Fruit fly (Drosophila melanogaster) whole organism, embryonic: ENCODE data around the gene fan.

ENCODE experiments used
- Abd-B ChIP-seq: fragments of 200-800 bp; sonication (Bioruptor generic); optimal IDR thresholded peaks from 2 replicates; lab custom pipeline; 2018; ENCODE audit warnings: missing biosample characterization, mild to moderate bottlenecking, missing genetic modification characterization, moderate library complexity
- Atf-2 ChIP-seq: fragments of 200-800 bp; sonication (Bioruptor generic); optimal IDR thresholded peaks from 2 replicates; lab custom pipeline; 2016; ENCODE audit warnings: missing biosample characterization, missing genetic modification characterization
- B-H2 ChIP-seq: fragments of 200-800 bp; sonication (Bioruptor generic); optimal IDR thresholded peaks from 2 replicates; lab custom pipeline; 2018; ENCODE audit warnings: missing biosample characterization, mild to moderate bottlenecking, missing genetic modification characterization
- CG10321 ChIP-seq: fragments of 200-800 bp; sonication (Bioruptor generic); IDR thresholded peaks from 2 replicates; pipeline ENCODE4 v1.3.6; 2022; ENCODE audit warnings: missing biosample characterization, missing genetic modification characterization
- CG11093 ChIP-seq: fragments of 200-800 bp; sonication (Bioruptor generic); IDR thresholded peaks from 3 replicates; pipeline ENCODE4 v1.3.6; 2022; ENCODE audit warnings: missing biosample characterization, missing genetic modification characterization
- CG11504 ChIP-seq: fragments of 200-800 bp; sonication (Bioruptor generic); optimal IDR thresholded peaks from 3 replicates; lab custom pipeline; 2019; ENCODE audit warnings: missing biosample characterization, mild to moderate bottlenecking, missing genetic modification characterization, moderate library complexity
- CG12155 ChIP-seq: fragments of 200-800 bp; sonication (Bioruptor generic); optimal IDR thresholded peaks from 3 replicates; lab custom pipeline; 2016; ENCODE audit warnings: missing biosample characterization, missing genetic modification characterization
- CG13775 ChIP-seq: fragments of 200-800 bp; sonication (Bioruptor generic); optimal IDR thresholded peaks from 3 replicates; lab custom pipeline; 2017; ENCODE audit warnings: missing biosample characterization, mild to moderate bottlenecking, missing genetic modification characterization
- CG15514 ChIP-seq: fragments of 200-800 bp; sonication (Bioruptor generic); optimal IDR thresholded peaks from 3 replicates; lab custom pipeline; 2017; ENCODE audit warnings: missing biosample characterization, missing genetic modification characterization, mild to moderate bottlenecking, moderate library complexity, missing genetic modification reagents
- CG17912 ChIP-seq: fragments of 200-800 bp; sonication (Bioruptor generic); optimal IDR thresholded peaks from 2 replicates; lab custom pipeline; 2018; ENCODE audit warnings: missing biosample characterization, mild to moderate bottlenecking, missing genetic modification characterization
- CG2202 ChIP-seq: fragments of 200-800 bp; sonication (Bioruptor generic); optimal IDR thresholded peaks from 2 replicates; lab custom pipeline; 2018; ENCODE audit warnings: missing biosample characterization, mild to moderate bottlenecking, missing genetic modification characterization
- CG31224 ChIP-seq: fragments of 200-800 bp; sonication (Bioruptor generic); IDR thresholded peaks from 2 replicates; pipeline ENCODE4 v1.3.6; 2022; ENCODE audit warnings: missing biosample characterization, missing genetic modification characterization
- CG33213 ChIP-seq: fragments of 200-800 bp; sonication (Bioruptor generic); optimal IDR thresholded peaks from 3 replicates; lab custom pipeline; 2016; ENCODE audit warnings: missing biosample characterization, missing genetic modification characterization
- CG3838 ChIP-seq: fragments of 200-800 bp; sonication (Bioruptor generic); optimal IDR thresholded peaks from 3 replicates; lab custom pipeline; 2016; ENCODE audit warnings: missing biosample characterization, missing genetic modification characterization
- CG4854 ChIP-seq: fragments of 200-800 bp; sonication (Bioruptor generic); optimal IDR thresholded peaks from 2 replicates; lab custom pipeline; 2016; ENCODE audit warnings: missing biosample characterization, missing genetic modification characterization, inconsistent platforms
- CG6654 ChIP-seq: fragments of 200-800 bp; sonication (Bioruptor generic); optimal IDR thresholded peaks from 2 replicates; lab custom pipeline; 2017; ENCODE audit warnings: missing biosample characterization, mild to moderate bottlenecking, missing genetic modification characterization
- CG6854 ChIP-seq: fragments of 200-800 bp; sonication (Bioruptor generic); optimal IDR thresholded peaks from 3 replicates; lab custom pipeline; 2017; ENCODE audit warnings: missing biosample characterization, mild to moderate bottlenecking, missing genetic modification characterization
- CG8359 ChIP-seq: fragments of 200-800 bp; sonication (Bioruptor generic); optimal IDR thresholded peaks from 2 replicates; lab custom pipeline; 2017; ENCODE audit warnings: missing biosample characterization, mild to moderate bottlenecking, missing genetic modification characterization, borderline replicate concordance
- CG8944 ChIP-seq: fragments of 200-800 bp; sonication (Bioruptor generic); optimal IDR thresholded peaks from 3 replicates; lab custom pipeline; 2016; ENCODE audit warnings: missing biosample characterization, missing genetic modification characterization
- CG9609 ChIP-seq: fragments of 200-800 bp; sonication (Bioruptor generic); optimal IDR thresholded peaks from 3 replicates; lab custom pipeline; 2016; ENCODE audit warnings: missing biosample characterization, missing genetic modification characterization
- Camta ChIP-seq: fragments of 200-800 bp; sonication (Bioruptor generic); optimal IDR thresholded peaks from 2 replicates; lab custom pipeline; 2016; ENCODE audit warnings: missing biosample characterization, missing genetic modification characterization
- Gsc ChIP-seq: fragments of 200-800 bp; sonication (Bioruptor generic); IDR thresholded peaks from 2 replicates; pipeline ENCODE4 v1.3.6; 2022; ENCODE audit warnings: missing biosample characterization, missing genetic modification characterization
- H15 ChIP-seq: fragments of 200-800 bp; sonication (Bioruptor generic); IDR thresholded peaks from 3 replicates; pipeline ENCODE4 v1.3.6; 2022; ENCODE audit warnings: missing biosample characterization, missing genetic modification characterization
- Lim3 ChIP-seq: fragments of 200-800 bp; sonication (Bioruptor generic); IDR thresholded peaks from 2 replicates; pipeline ENCODE4 v1.3.6; 2022; ENCODE audit warnings: missing biosample characterization, missing genetic modification characterization
- Mes4 ChIP-seq: fragments of 200-800 bp; sonication (Bioruptor generic); optimal IDR thresholded peaks from 2 replicates; lab custom pipeline; 2016; ENCODE audit warnings: missing biosample characterization, missing genetic modification characterization
- Pdp1 ChIP-seq, 2 experiments: fragments of 200-800 bp; sonication (Bioruptor generic); optimal IDR thresholded peaks; 3 replicates each; lab custom pipeline; 2016; ENCODE audit warnings: missing biosample characterization in 2 of 2, missing genetic modification characterization in 2 of 2, mild to moderate bottlenecking in 1 of 2, moderate library complexity in 1 of 2
- Ravus ChIP-seq: fragments of 200-800 bp; sonication (Bioruptor generic); IDR thresholded peaks from 2 replicates; pipeline ENCODE4 v1.3.6; 2022; ENCODE audit warnings: missing biosample characterization, missing genetic modification characterization
- Sry-δ ChIP-seq: fragments of 200-800 bp; sonication (Bioruptor generic); optimal IDR thresholded peaks from 2 replicates; lab custom pipeline; 2016; ENCODE audit warnings: missing biosample characterization, missing genetic modification characterization
- bbx ChIP-seq: fragments of 200-800 bp; sonication (Bioruptor generic); IDR thresholded peaks from 2 replicates; pipeline ENCODE4 v1.3.6; 2022; ENCODE audit warnings: missing biosample characterization, missing genetic modification characterization; ENCODE audit not compliant: partially characterized antibody
- bigmax ChIP-seq: fragments of 200-800 bp; sonication (Bioruptor generic); optimal IDR thresholded peaks from 2 replicates; lab custom pipeline; 2018; ENCODE audit warnings: missing biosample characterization, mild to moderate bottlenecking, missing genetic modification characterization
- btn ChIP-seq: fragments of 200-800 bp; sonication (Bioruptor generic); optimal IDR thresholded peaks from 2 replicates; lab custom pipeline; 2016; ENCODE audit warnings: missing biosample characterization, missing genetic modification characterization
- cwo ChIP-seq: fragments of 200-800 bp; sonication (Bioruptor generic); optimal IDR thresholded peaks from 3 replicates; lab custom pipeline; 2017; ENCODE audit warnings: missing biosample characterization, missing genetic modification characterization, mild to moderate bottlenecking, moderate library complexity, missing genetic modification reagents
- exex ChIP-seq: fragments of 200-800 bp; sonication (Bioruptor generic); optimal IDR thresholded peaks from 4 replicates; lab custom pipeline; 2018; ENCODE audit warnings: missing biosample characterization, mild to moderate bottlenecking, missing genetic modification characterization, moderate library complexity
- eyg ChIP-seq: fragments of 200-800 bp; sonication (Bioruptor generic); optimal IDR thresholded peaks from 3 replicates; lab custom pipeline; 2016; ENCODE audit warnings: missing biosample characterization, missing genetic modification characterization
- gcm2 ChIP-seq: fragments of 200-800 bp; sonication (Bioruptor generic); optimal IDR thresholded peaks from 2 replicates; lab custom pipeline; 2016; ENCODE audit warnings: missing biosample characterization, missing genetic modification characterization
- hb ChIP-seq: fragments of 200-800 bp; sonication (Bioruptor generic); IDR thresholded peaks from 3 replicates; pipeline ENCODE4 v1.3.6; 2022; ENCODE audit warnings: missing biosample characterization, missing genetic modification characterization; ENCODE audit not compliant: partially characterized antibody
- hkb ChIP-seq, 2 experiments: fragments of 200-800 bp in 1 of 2; fragments of >200 bp in 1 of 2; sonication (Bioruptor generic) in 1 of 2; IDR thresholded peaks in 1 of 2; optimal IDR thresholded peaks in 1 of 2; 2 replicates each; pipeline versions ENCODE4 v1.3.6 to Lab custom; 2017 to 2022; ENCODE audit warnings: missing biosample characterization in 1 of 2, missing genetic modification characterization in 1 of 2
- ken ChIP-seq: fragments of 200-800 bp; sonication (Bioruptor generic); IDR thresholded peaks from 3 replicates; pipeline ENCODE4 v1.3.6; 2022; ENCODE audit warnings: missing biosample characterization, missing genetic modification characterization
- lbe ChIP-seq: fragments of 200-800 bp; sonication (Bioruptor generic); optimal IDR thresholded peaks from 2 replicates; lab custom pipeline; 2016; ENCODE audit warnings: missing biosample characterization, mild to moderate bottlenecking, missing genetic modification characterization
- lilli ChIP-seq: fragments of 200-800 bp; sonication (Bioruptor generic); optimal IDR thresholded peaks from 3 replicates; lab custom pipeline; 2016; ENCODE audit warnings: missing biosample characterization, missing genetic modification characterization
- lov ChIP-seq, 2 experiments: fragments of 200-800 bp in 1 of 2; fragments of >200 bp in 1 of 2; sonication (Bioruptor generic) in 1 of 2; IDR thresholded peaks in 1 of 2; optimal IDR thresholded peaks in 1 of 2; 2 replicates in 1 of 2; 3 replicates in 1 of 2; pipeline versions ENCODE4 v1.3.6 to Lab custom; 2017 to 2022; ENCODE audit warnings: missing biosample characterization in 1 of 2, missing genetic modification characterization in 1 of 2
- mirr ChIP-seq: fragments of 200-800 bp; sonication (Bioruptor generic); optimal IDR thresholded peaks from 3 replicates; lab custom pipeline; 2018; ENCODE audit warnings: missing biosample characterization, mild to moderate bottlenecking, missing genetic modification characterization
- odd ChIP-seq: fragments of 200-800 bp; sonication (Bioruptor generic); optimal IDR thresholded peaks from 2 replicates; lab custom pipeline; 2017; ENCODE audit warnings: missing biosample characterization, mild to moderate bottlenecking, missing genetic modification characterization
- sd ChIP-seq: fragments of 200-800 bp; sonication (Bioruptor generic); optimal IDR thresholded peaks from 3 replicates; lab custom pipeline; 2018; ENCODE audit warnings: missing biosample characterization, mild to moderate bottlenecking, missing genetic modification characterization, moderate library complexity
- sim ChIP-seq: fragments of 200-800 bp; sonication (Bioruptor generic); IDR thresholded peaks from 2 replicates; pipeline ENCODE4 v1.3.6; 2022; ENCODE audit warnings: missing biosample characterization, missing genetic modification characterization
- slbo ChIP-seq: fragments of 200-800 bp; sonication (Bioruptor generic); IDR thresholded peaks from 2 replicates; pipeline ENCODE4 v1.3.6; 2022; ENCODE audit warnings: missing biosample characterization, missing genetic modification characterization
- trh ChIP-seq: fragments of 200-800 bp; sonication (Bioruptor generic); optimal IDR thresholded peaks from 2 replicates; lab custom pipeline; 2016; ENCODE audit warnings: missing biosample characterization, missing genetic modification characterization
- vfl ChIP-seq: fragments of 200-800 bp; sonication (Bioruptor generic); optimal IDR thresholded peaks from 2 replicates; lab custom pipeline; 2016; ENCODE audit warnings: missing biosample characterization, missing genetic modification characterization
- vnd ChIP-seq: fragments of 200-800 bp; sonication (Bioruptor generic); IDR thresholded peaks from 3 replicates; pipeline ENCODE4 v1.3.6; 2022; ENCODE audit warnings: missing biosample characterization, missing genetic modification characterization; ENCODE audit not compliant: partially characterized antibody

Gene fan

dm6 chr3L:8137448-8137906 is 28.5 kb downstream of the fan start, which contains the start of the genes Setx and mus301:
Gene Setx (minus strand): TSS chr3L:8137498.
Gene mus301 (plus strand): TSS chr3L:8137808.
- no peak for TF ChIP-seq mirr (GFP tag; lab: Kevin White, UChicago)
- peak; percentile 92 for TF ChIP-seq lilli
- TF ChIP-seq CG15514 (GFP tag; lab: Kevin White, UChicago): peak; percentile 86
- 0 out of 2 replicates have a peak, but pooled peaks have one; percentile 35 for TF ChIP-seq CG10321
- peak; percentile 65; the same call in 1 of the 3 replicates for TF ChIP-seq H15 (GFP tag; lab: Robert Waterston, UW)
- TF ChIP-seq CG13775 (GFP tag; lab: Kevin White, UChicago): peak; percentile 84
- TF ChIP-seq B-H2 (GFP tag; lab: Kevin White, UChicago): peak; percentile 75
- TF ChIP-seq Sry-δ: peak; percentile 61
- TF ChIP-seq CG11504 (tag; lab: Kevin White, UChicago): no peak
- no peak for TF ChIP-seq CG6854 (GFP tag; lab: Kevin White, UChicago)
- TF ChIP-seq CG31224 (GFP tag; lab: Robert Waterston, UW): peak; percentile 52; the same call in 1 of the 2 replicates
- no peak for TF ChIP-seq vnd (GFP tag; lab: Robert Waterston, UW)
- peak; percentile 48; the same call in 1 of the 3 replicates for TF ChIP-seq CG11093
- TF ChIP-seq CG17912 (GFP tag; lab: Kevin White, UChicago): peak; percentile 19
- TF ChIP-seq Ravus: no peak
- TF ChIP-seq Lim3 (GFP tag; lab: Robert Waterston, UW): no peak
- peak; percentile 82 to 88 for TF ChIP-seq Pdp1 (GFP tag; optimal IDR thresholded peaks at IDR 0.05; lab: Kevin White, UChicago)
- no peak for TF ChIP-seq lov (optimal IDR thresholded peaks at IDR 0.05; lab: Kevin White, UChicago)
- TF ChIP-seq lov (GFP tag; IDR thresholded peaks at IDR 0.05; lab: Robert Waterston, UW): no peak
- TF ChIP-seq Mes4: peak; percentile 26
- TF ChIP-seq eyg: no peak
- TF ChIP-seq exex: no peak
- peak; percentile 69 for TF ChIP-seq trh (GFP tag; lab: Kevin White, UChicago)
- TF ChIP-seq CG9609 (GFP tag; lab: Kevin White, UChicago): peak; percentile 75
- no peak for TF ChIP-seq bigmax (GFP tag; lab: Kevin White, UChicago)
- TF ChIP-seq Camta (GFP tag; lab: Kevin White, UChicago): peak; percentile 84
- peak; percentile 70; the same call in 1 of the 3 replicates for TF ChIP-seq ken (GFP tag; lab: Robert Waterston, UW)
- peak; percentile 84 for TF ChIP-seq lbe (GFP tag; lab: Kevin White, UChicago)
- peak; percentile 62 for TF ChIP-seq CG3838 (GFP tag; lab: Kevin White, UChicago)
- peak; percentile 74 for TF ChIP-seq Atf-2 (GFP tag; lab: Kevin White, UChicago)
- no peak for TF ChIP-seq CG8359 (GFP tag; lab: Kevin White, UChicago)
- peak; percentile 46 for TF ChIP-seq cwo
- TF ChIP-seq sim: no peak
- TF ChIP-seq slbo (GFP tag; lab: Robert Waterston, UW): peak; percentile 90
- TF ChIP-seq CG12155: peak; percentile 86
- TF ChIP-seq vfl (GFP tag; lab: Kevin White, UChicago): peak; percentile 90
- TF ChIP-seq hkb (optimal IDR thresholded peaks at IDR 0.05; lab: Kevin White, UChicago): peak; percentile 92
- TF ChIP-seq hkb (GFP tag; IDR thresholded peaks at IDR 0.05; lab: Robert Waterston, UW): peak; percentile 54; the same call in 1 of the 2 replicates
- TF ChIP-seq sd (tag; lab: Kevin White, UChicago): no peak
- TF ChIP-seq CG33213 (GFP tag; lab: Kevin White, UChicago): peak; percentile 90
- TF ChIP-seq CG6654 (GFP tag; lab: Kevin White, UChicago): no peak
- peak; percentile 44 for TF ChIP-seq gcm2 (GFP tag; lab: Kevin White, UChicago)
- TF ChIP-seq Abd-B (GFP tag; lab: Kevin White, UChicago): peak; percentile 89
- TF ChIP-seq btn: peak; percentile 58
- TF ChIP-seq CG2202: peak; percentile 49
- TF ChIP-seq odd (GFP tag; lab: Kevin White, UChicago): no peak
- TF ChIP-seq hb: no peak
- TF ChIP-seq CG4854 (GFP tag; lab: Kevin White, UChicago): peak; percentile 76
- TF ChIP-seq Gsc (GFP tag; lab: Robert Waterston, UW): 0 out of 2 replicates have a peak, but pooled peaks have one; percentile 27
- no peak for TF ChIP-seq bbx
- TF ChIP-seq CG8944: peak; percentile 82
